Worm (Caenorhabditis elegans): Measurements from ENCODE around the gene nspc-14.

ce11 chrX:12350207-12350606 lies 8.7 kb downstream of the nspc-14 start, which contains the start of gene F42F12.3:
- TF ChIP-seq elt-4 (tag; optimal IDR thresholded peaks at IDR 0.05) (no peak), fkh-10 (GFP tag; optimal IDR thresholded peaks at IDR 0.05) (no peak), ama-1 (optimal IDR thresholded peaks at IDR 0.05) (no peak), ceh-9 (tag; optimal IDR thresholded peaks at IDR 0.05) (no peak), ceh-14 (tag; optimal IDR thresholded peaks at IDR 0.05) (no peak), lin-11 (tag; optimal IDR thresholded peaks at IDR 0.05) (no peak), ceh-19 (GFP tag; optimal IDR thresholded peaks at IDR 0.05) (no peak), ceh-48 (tag; optimal IDR thresholded peaks at IDR 0.05) (no peak)
